Worm (Caenorhabditis elegans) whole organism, late embryonic: ENCODE results near the gene usp-33.

Experiments
- C08G9.2 ChIP-seq: sonication (generic microtip); optimal IDR thresholded peaks from 2 replicates; lab custom pipeline; 2016; ENCODE audit warnings: mild to moderate bottlenecking, missing genetic modification characterization, moderate library complexity, missing compliant biosample characterization
- C38D4.7 ChIP-seq: fragments of 200-800 bp; sonication (Bioruptor generic); optimal IDR thresholded peaks from 2 replicates; lab custom pipeline; 2018; ENCODE audit warnings: mild to moderate bottlenecking, missing genetic modification characterization, moderate library complexity, missing compliant biosample characterization
- F13H6.1 ChIP-seq: sonication (generic microtip); optimal IDR thresholded peaks from 2 replicates; lab custom pipeline; 2016; ENCODE audit warnings: missing genetic modification characterization, missing compliant biosample characterization
- ceh-14 ChIP-seq: sonication (generic microtip); optimal IDR thresholded peaks from 2 replicates; lab custom pipeline; 2016; ENCODE audit warnings: missing genotype, missing genetic modification characterization, missing compliant biosample characterization
- ceh-18 ChIP-seq: sonication (generic microtip); optimal IDR thresholded peaks from 2 replicates; lab custom pipeline; 2016; ENCODE audit warnings: missing genetic modification characterization, missing compliant biosample characterization
- ceh-19 ChIP-seq: fragments of 200-800 bp; sonication (Bioruptor generic); optimal IDR thresholded peaks from 2 replicates; lab custom pipeline; 2018; ENCODE audit warnings: mild to moderate bottlenecking, missing genetic modification characterization, missing compliant biosample characterization
- ceh-2 ChIP-seq: sonication (generic microtip); optimal IDR thresholded peaks from 2 replicates; lab custom pipeline; 2016; ENCODE audit warnings: missing genotype, missing genetic modification characterization, missing compliant biosample characterization
- ceh-31 ChIP-seq: sonication (generic microtip); optimal IDR thresholded peaks from 2 replicates; lab custom pipeline; 2016; ENCODE audit warnings: missing genetic modification characterization, missing compliant biosample characterization
- ceh-34 ChIP-seq: sonication (generic microtip); optimal IDR thresholded peaks from 2 replicates; lab custom pipeline; 2016; ENCODE audit warnings: mild to moderate bottlenecking, missing genetic modification characterization, missing compliant biosample characterization
- ceh-45 ChIP-seq: fragments of 200-800 bp; sonication (Bioruptor generic); IDR thresholded peaks from 2 replicates; pipeline ENCODE4 v1.3.6; 2022; ENCODE audit warnings: missing genetic modification reagents, missing genetic modification characterization, missing compliant biosample characterization
- ceh-48 ChIP-seq: sonication (generic microtip); optimal IDR thresholded peaks from 2 replicates; lab custom pipeline; 2016; ENCODE audit warnings: missing genetic modification characterization, inconsistent platforms, missing compliant biosample characterization
- che-1 ChIP-seq: sonication (generic microtip); optimal IDR thresholded peaks from 2 replicates; lab custom pipeline; 2016; ENCODE audit warnings: mild to moderate bottlenecking, missing genetic modification characterization, missing compliant biosample characterization
- dmd-4 ChIP-seq: sonication (generic microtip); optimal IDR thresholded peaks from 2 replicates; lab custom pipeline; 2016; ENCODE audit warnings: borderline replicate concordance, missing genetic modification characterization, missing compliant biosample characterization
- elt-4 ChIP-seq: sonication (generic microtip); optimal IDR thresholded peaks from 2 replicates; lab custom pipeline; 2016; ENCODE audit warnings: missing genetic modification characterization, missing compliant biosample characterization
- ets-4 ChIP-seq: sonication (generic microtip); optimal IDR thresholded peaks from 2 replicates; lab custom pipeline; 2016; ENCODE audit warnings: missing genetic modification characterization, missing compliant biosample characterization
- fkh-10 ChIP-seq: fragments of 150-350 bp; optimal IDR thresholded peaks from 2 replicates; lab custom pipeline; 2014; ENCODE audit warnings: missing biosample characterization, missing genetic modification reagents, missing genetic modification characterization
- fkh-6 ChIP-seq: sonication (generic microtip); optimal IDR thresholded peaks from 2 replicates; lab custom pipeline; 2016; ENCODE audit warnings: missing genetic modification characterization, missing compliant biosample characterization
- gmeb-2 ChIP-seq: sonication (generic microtip); optimal IDR thresholded peaks from 2 replicates; lab custom pipeline; 2016; ENCODE audit warnings: missing genetic modification characterization, inconsistent platforms, missing compliant biosample characterization
- hlh-6 ChIP-seq: sonication (generic microtip); optimal IDR thresholded peaks from 2 replicates; lab custom pipeline; 2016; ENCODE audit warnings: missing genotype, missing genetic modification characterization, missing compliant biosample characterization
- lim-6 ChIP-seq: sonication (generic microtip); optimal IDR thresholded peaks from 2 replicates; lab custom pipeline; 2016; ENCODE audit warnings: missing genetic modification characterization, missing compliant biosample characterization
- madf-2 ChIP-seq: sonication (generic microtip); optimal IDR thresholded peaks from 2 replicates; lab custom pipeline; 2017; ENCODE audit warnings: missing genetic modification characterization, missing compliant biosample characterization
- nfya-1 ChIP-seq: sonication (generic microtip); optimal IDR thresholded peaks from 2 replicates; lab custom pipeline; 2017; ENCODE audit warnings: missing genetic modification characterization, mild to moderate bottlenecking, missing compliant biosample characterization, antibody characterized with exemption, moderate library complexity
- npax-4 ChIP-seq: sonication (generic microtip); optimal IDR thresholded peaks from 2 replicates; lab custom pipeline; 2016; ENCODE audit warnings: missing genetic modification characterization, missing compliant biosample characterization
- pha-2 ChIP-seq: sonication (generic microtip); optimal IDR thresholded peaks from 2 replicates; lab custom pipeline; 2017; ENCODE audit warnings: mild to moderate bottlenecking, missing genetic modification characterization, missing compliant biosample characterization
- pros-1 ChIP-seq: fragments of 150-350 bp; optimal IDR thresholded peaks from 2 replicates; lab custom pipeline; 2014; ENCODE audit warnings: missing biosample characterization, missing genetic modification reagents, missing genetic modification characterization
- ref-2 ChIP-seq: sonication (generic microtip); optimal IDR thresholded peaks from 2 replicates; lab custom pipeline; 2016; ENCODE audit warnings: missing genetic modification characterization, missing compliant biosample characterization
- rnt-1 ChIP-seq: sonication (generic microtip); optimal IDR thresholded peaks from 2 replicates; lab custom pipeline; 2016; ENCODE audit warnings: missing genetic modification characterization, missing compliant biosample characterization
- sdc-2 ChIP-seq: sonication (generic microtip); optimal IDR thresholded peaks from 2 replicates; lab custom pipeline; 2016; ENCODE audit warnings: missing genotype, missing genetic modification characterization, missing compliant biosample characterization
- sox-2 ChIP-seq: fragments of 200-800 bp; sonication (Bioruptor generic); IDR thresholded peaks from 2 replicates; pipeline ENCODE4 v1.3.6; 2022; ENCODE audit warnings: missing genetic modification reagents, missing genetic modification characterization, missing compliant biosample characterization
- syd-9 ChIP-seq: sonication (generic microtip); optimal IDR thresholded peaks from 2 replicates; lab custom pipeline; 2016; ENCODE audit warnings: mild to moderate bottlenecking, missing genetic modification characterization, moderate library complexity, missing compliant biosample characterization
- tbx-2 ChIP-seq: sonication (generic microtip); optimal IDR thresholded peaks from 2 replicates; lab custom pipeline; 2016; ENCODE audit warnings: missing genetic modification characterization, missing compliant biosample characterization
- unc-3 ChIP-seq, 2 experiments: fragments of 200-800 bp in 1 of 2; sonication (Bioruptor generic) in 1 of 2; sonication (generic microtip) in 1 of 2; conservative IDR thresholded peaks in 1 of 2; optimal IDR thresholded peaks in 1 of 2; 2 replicates each; pipeline versions ENCODE4 v1.3.6 to Lab custom; 2016 to 2022; ENCODE audit warnings: missing compliant biosample characterization in 2 of 2, missing genetic modification characterization in 2 of 2, missing genetic modification reagents in 1 of 2
- unc-42 ChIP-seq: sonication (generic microtip); optimal IDR thresholded peaks from 2 replicates; lab custom pipeline; 2016; ENCODE audit warnings: missing genotype, missing genetic modification characterization, missing compliant biosample characterization
- unc-55 ChIP-seq: sonication (generic microtip); optimal IDR thresholded peaks from 2 replicates; lab custom pipeline; 2017; ENCODE audit warnings: missing biosample characterization, missing genetic modification reagents, missing genetic modification characterization

usp-33 gene

ce11 chrX:15564338-15564737 is 26.8 kb upstream of the usp-33 start:
- TF ChIP-seq pha-2 (tag; lab: Kevin White, UChicago) (no peak), dmd-4 (tag; lab: Kevin White, UChicago) (no peak), ceh-31 (no peak), npax-4 (no peak), ceh-14 (no peak), fkh-10 (no peak), elt-4 (tag; lab: Kevin White, UChicago) (no peak), sdc-2 (tag; lab: Kevin White, UChicago) (no peak), C38D4.7 (no peak), ceh-45 (GFP tag; lab: Robert Waterston, UW) (no peak), madf-2 (tag; lab: Kevin White, UChicago) (no peak), ceh-48 (tag; lab: Kevin White, UChicago) (no peak), lim-6 (tag; lab: Kevin White, UChicago) (no peak), fkh-6 (tag; lab: Kevin White, UChicago) (no peak), che-1 (tag; lab: Kevin White, UChicago) (no peak), hlh-6 (tag; lab: Kevin White, UChicago) (no peak), ceh-2 (tag; lab: Kevin White, UChicago) (no peak)

- TF ChIP-seq nfya-1 (tag; lab: Kevin White, UChicago) (peak; percentile 25), ceh-18 (peak; percentile 37), unc-42 (tag; lab: Kevin White, UChicago) (peak; percentile 51), syd-9 (tag; lab: Kevin White, UChicago) (peak; percentile 12), ceh-34 (tag; lab: Kevin White, UChicago) (peak; percentile 12), ceh-48 (tag; lab: Kevin White, UChicago) (peak; percentile 86), tbx-2 (tag; lab: Kevin White, UChicago) (peak; percentile 68), gmeb-2 (tag; lab: Kevin White, UChicago) (no peak), sox-2 (GFP tag; lab: Robert Waterston, UW) (no peak), pros-1 (tag; lab: Kevin White, UChicago) (peak; percentile 0), ceh-19 (peak; percentile 5), unc-3 (GFP tag; conservative IDR thresholded peaks at IDR 0.05; lab: Robert Waterston, UW) (no peak; the same call in 1 of the 2 replicates), unc-3 (tag; optimal IDR thresholded peaks at IDR 0.05; lab: Kevin White, UChicago) (peak; percentile 15), F13H6.1 (tag; lab: Kevin White, UChicago) (no peak), ceh-31 (peak; percentile 70)
Observed at ce11 chrX:15566640-15567039, 24.5 kb upstream of the usp-33 start.

ce11 chrX:15567986-15568940 is 22.9 kb upstream of the usp-33 start, which contains the start of gene dyn-1:
Gene dyn-1, plus strand, starts transcription at chrX:15568890.
- TF ChIP-seq ceh-18 (peak; percentile 77), rnt-1 (tag; lab: Kevin White, UChicago) (peak; percentile 51), madf-2 (tag; lab: Kevin White, UChicago) (no peak), unc-3 (GFP tag; conservative IDR thresholded peaks at IDR 0.05; lab: Robert Waterston, UW) (no peak), unc-3 (tag; optimal IDR thresholded peaks at IDR 0.05; lab: Kevin White, UChicago) (no peak), sdc-2 (tag; lab: Kevin White, UChicago) (peak; percentile 60), C08G9.2 (peak; percentile 24), ceh-34 (tag; lab: Kevin White, UChicago) (peak; percentile 36), unc-55 (GFP tag; lab: Kevin White, UChicago) (peak; percentile 3), syd-9 (tag; lab: Kevin White, UChicago) (peak; percentile 31), ets-4 (peak; percentile 7), ref-2 (tag; lab: Kevin White, UChicago) (peak; percentile 19)
